Worm (Caenorhabditis elegans) whole organism, mixed stage, embryonic: ENCODE results near the gene C05D11.8.

Source experiments
- blmp-1 ChIP-seq: fragments of 150-350 bp; optimal IDR thresholded peaks from 2 replicates; lab custom pipeline; 2014; ENCODE audit warnings: missing biosample characterization, missing genetic modification characterization
- elt-1 ChIP-seq: sonication (generic microtip); optimal IDR thresholded peaks from 2 replicates; lab custom pipeline; 2017; ENCODE audit warnings: missing genetic modification characterization, mild to moderate bottlenecking, missing compliant biosample characterization, antibody characterized with exemption, moderate library complexity, borderline replicate concordance; ENCODE audit not compliant: insufficient read depth
- elt-3 ChIP-seq: fragments of 150-350 bp; optimal IDR thresholded peaks from 2 replicates; lab custom pipeline; 2014; ENCODE audit warnings: missing biosample characterization, missing genetic modification characterization
- nhr-12 ChIP-seq: fragments of 150-350 bp; optimal IDR thresholded peaks from 2 replicates; lab custom pipeline; 2014; ENCODE audit warnings: missing biosample characterization, missing genetic modification characterization
- nhr-2 ChIP-seq: fragments of 150-350 bp; optimal IDR thresholded peaks from 2 replicates; lab custom pipeline; 2014; ENCODE audit warnings: missing biosample characterization, missing genetic modification characterization
- nhr-237 ChIP-seq: fragments of 150-350 bp; optimal IDR thresholded peaks from 2 replicates; lab custom pipeline; 2014; ENCODE audit warnings: missing biosample characterization, missing genetic modification characterization
- snpc-4 ChIP-seq: fragments of 150-350 bp; optimal IDR thresholded peaks from 2 replicates; lab custom pipeline; 2014; ENCODE audit warnings: missing biosample characterization, missing genetic modification characterization
- sptf-1 ChIP-seq: sonication (generic microtip); optimal IDR thresholded peaks from 2 replicates; lab custom pipeline; 2017; ENCODE audit warnings: mild to moderate bottlenecking, missing genetic modification characterization, moderate library complexity, missing compliant biosample characterization
- tbx-8 ChIP-seq: fragments of 200-800 bp; sonication (Bioruptor generic); optimal IDR thresholded peaks from 2 replicates; lab custom pipeline; 2018; ENCODE audit warnings: mild to moderate bottlenecking, missing genetic modification characterization, moderate library complexity, missing compliant biosample characterization
- unc-39 ChIP-seq: fragments of 150-350 bp; optimal IDR thresholded peaks from 2 replicates; lab custom pipeline; 2014; ENCODE audit warnings: missing biosample characterization, missing genetic modification characterization
- unc-62 ChIP-seq: fragments of 150-350 bp; optimal IDR thresholded peaks from 2 replicates; lab custom pipeline; 2014; ENCODE audit warnings: missing biosample characterization, missing genetic modification reagents, missing genetic modification characterization
- zip-8 ChIP-seq: fragments of 150-350 bp; optimal IDR thresholded peaks from 2 replicates; lab custom pipeline; 2014; ENCODE audit warnings: missing biosample characterization, missing genetic modification characterization
- ztf-11 ChIP-seq: fragments of 150-350 bp; optimal IDR thresholded peaks from 2 replicates; lab custom pipeline; 2014; ENCODE audit warnings: missing biosample characterization, missing genetic modification characterization

ce11 chrIII:6471451-6471850 is 44.3 kb upstream of the C05D11.8 start, which contains the start of gene wht-6:
- TF ChIP-seq nhr-237 (tag; lab: Kevin White, UChicago) = no peak
- TF ChIP-seq unc-39 = no peak
- no peak for TF ChIP-seq nhr-2 (tag; lab: Kevin White, UChicago)
- no peak for TF ChIP-seq sptf-1 (tag; lab: Kevin White, UChicago)
- no peak for TF ChIP-seq unc-62
- TF ChIP-seq tbx-8 = no peak
- no peak for TF ChIP-seq nhr-12 (tag; lab: Kevin White, UChicago)
- no peak for TF ChIP-seq zip-8 (tag; lab: Kevin White, UChicago)
- no peak for TF ChIP-seq blmp-1
- no peak for TF ChIP-seq elt-1
- no peak for TF ChIP-seq snpc-4 (tag; lab: Kevin White, UChicago)
- no peak for TF ChIP-seq ztf-11 (tag; lab: Kevin White, UChicago)
- TF ChIP-seq elt-3 (tag; lab: Kevin White, UChicago) = no peak
